Fruit fly (Drosophila melanogaster): ENCODE data around the gene Acer.

The Acer gene

dm6 chr2L:8543102-8543501, 21.4 kb downstream of the Acer start:
- TF ChIP-seq CG1233 (GFP tag; optimal IDR thresholded peaks at IDR 0.05) (no peak), CG3995 (GFP tag; optimal IDR thresholded peaks at IDR 0.05) (no peak), CG4328 (GFP tag; optimal IDR thresholded peaks at IDR 0.05) (no peak), Xrp1 (GFP tag; IDR thresholded peaks at IDR 0.05) (no peak), Scr (GFP tag; IDR thresholded peaks at IDR 0.05; ENCODE audit: partially characterized antibody) (peak; percentile 29; the same call in 1 of the 2 replicates), CG3847 (GFP tag; IDR thresholded peaks at IDR 0.05) (no peak), grau (tag; optimal IDR thresholded peaks at IDR 0.05) (peak; percentile 18), dmrt11E (tag; optimal IDR thresholded peaks at IDR 0.05) (no peak), CG33557 (GFP tag; optimal IDR thresholded peaks at IDR 0.05) (peak; percentile 41), HLH54F (GFP tag; optimal IDR thresholded peaks at IDR 0.05) (no peak), sug (tag; optimal IDR thresholded peaks at IDR 0.05) (peak; percentile 18), CG2678 (tag; optimal IDR thresholded peaks at IDR 0.05) (no peak), gfzf (GFP tag; optimal IDR thresholded peaks at IDR 0.05) (peak; percentile 92), inv (GFP tag; IDR thresholded peaks at IDR 0.05; ENCODE audit: partially characterized antibody) (no peak), CG17385 (GFP tag; optimal IDR thresholded peaks at IDR 0.05) (no peak), Nf-YC (tag; optimal IDR thresholded peaks at IDR 0.05) (no peak), MTF-1 (GFP tag; optimal IDR thresholded peaks at IDR 0.05; ENCODE audit: borderline replicate concordance) (peak; percentile 8), unpg (GFP tag; optimal IDR thresholded peaks at IDR 0.05) (no peak), psq (GFP tag; optimal IDR thresholded peaks at IDR 0.05) (peak; percentile 62), CG33213 (GFP tag; optimal IDR thresholded peaks at IDR 0.05) (peak; percentile 38), CG32772 (GFP tag; IDR thresholded peaks at IDR 0.05) (no peak), CrebB (tag; optimal IDR thresholded peaks at IDR 0.05) (no peak), Lhr (GFP tag; optimal IDR thresholded peaks at IDR 0.05) (no peak), H2.0 (GFP tag; IDR thresholded peaks at IDR 0.05) (no peak), NC2β (GFP tag; optimal IDR thresholded peaks at IDR 0.05) (peak; percentile 43), crp (GFP tag; optimal IDR thresholded peaks at IDR 0.05) (peak in 1 of 2 experiments; percentile 21), tx (GFP tag; optimal IDR thresholded peaks at IDR 0.05) (no peak), CG4854 (GFP tag; optimal IDR thresholded peaks at IDR 0.05) (no peak), ind (GFP tag; optimal IDR thresholded peaks at IDR 0.05) (no peak), grn (GFP tag; optimal IDR thresholded peaks at IDR 0.05) (no peak), CG34376 (GFP tag; optimal IDR thresholded peaks at IDR 0.05) (peak; percentile 14), CG3281 (GFP tag; optimal IDR thresholded peaks at IDR 0.05) (no peak), Hmr (GFP tag; optimal IDR thresholded peaks at IDR 0.05) (peak; percentile 16), CG12299 (tag; optimal IDR thresholded peaks at IDR 0.05) (no peak), Abd-B (GFP tag; optimal IDR thresholded peaks at IDR 0.05) (no peak), CG12942 (GFP tag; optimal IDR thresholded peaks at IDR 0.05) (no peak), CG4617 (GFP tag; optimal IDR thresholded peaks at IDR 0.05; ENCODE audit: borderline replicate concordance) (peak; percentile 3), BEAF-32 (GFP tag; optimal IDR thresholded peaks at IDR 0.05) (peak; percentile 2), unc-4 (GFP tag; IDR thresholded peaks at IDR 0.05; ENCODE audit: partially characterized antibody) (0 out of 2 replicates have a peak, but pooled peaks have one; percentile 21), insv (GFP tag; optimal IDR thresholded peaks at IDR 0.05) (peak in 1 of 2 experiments; percentile 25), CG6813 (GFP tag; optimal IDR thresholded peaks at IDR 0.05) (no peak), bbx (GFP tag; IDR thresholded peaks at IDR 0.05; ENCODE audit: partially characterized antibody) (peak; percentile 65), ham (GFP tag; IDR thresholded peaks at IDR 0.05) (no peak), CG34224 (GFP tag; IDR thresholded peaks at IDR 0.05; ENCODE audit: partially characterized antibody) (peak; percentile 34; the same call in 2 of the 3 replicates), CG11247 (GFP tag; IDR thresholded peaks at IDR 0.05) (no peak), CG15514 (GFP tag; optimal IDR thresholded peaks at IDR 0.05) (peak; percentile 20), al (GFP tag; IDR thresholded peaks at IDR 0.05) (no peak), bab2 (GFP tag; optimal IDR thresholded peaks at IDR 0.05) (no peak), sr (GFP tag; IDR thresholded peaks at IDR 0.05) (no peak), CG2202 (tag; optimal IDR thresholded peaks at IDR 0.05) (peak; percentile 14)
